Fruit fly (Drosophila melanogaster): Measurements from ENCODE around the gene CG4872.

Gene CG4872

dm6 chrX:16839905-16840304 lies 41.2 kb upstream of the CG4872 start (continued):
- TF ChIP-seq ken (GFP tag; IDR thresholded peaks at IDR 0.05) = 0 out of 3 replicates have a peak, but pooled peaks have one; percentile 33
- TF ChIP-seq CG30403 (GFP tag; optimal IDR thresholded peaks at IDR 0.05) = no peak
- TF ChIP-seq ap (GFP tag; IDR thresholded peaks at IDR 0.05) = no peak
- TF ChIP-seq CG10543 (GFP tag; optimal IDR thresholded peaks at IDR 0.05) = no peak

- TF ChIP-seq MBD-R2 (GFP tag; IDR thresholded peaks at IDR 0.05) = peak; percentile 27; the same call in 1 of the 2 replicates
- peak; percentile 89 for TF ChIP-seq ewg (GFP tag; optimal IDR thresholded peaks at IDR 0.05)
- peak; percentile 32 to 57 for TF ChIP-seq Trl (optimal IDR thresholded peaks at IDR 0.05)
- TF ChIP-seq Trl (GFP tag; optimal IDR thresholded peaks at IDR 0.05) = no peak
- no peak for TF ChIP-seq jigr1 (GFP tag; IDR thresholded peaks at IDR 0.05)
- peak in 1 of 2 experiments; percentile 35 for TF ChIP-seq crp (GFP tag; optimal IDR thresholded peaks at IDR 0.05)
- no peak for TF ChIP-seq CG8478 (optimal IDR thresholded peaks at IDR 0.05)
- peak; percentile 98 for TF ChIP-seq onecut (GFP tag; IDR thresholded peaks at IDR 0.05)
- no peak for TF ChIP-seq nerfin-2 (GFP tag; IDR thresholded peaks at IDR 0.05; ENCODE audit: partially characterized antibody)
- TF ChIP-seq CG13287 (GFP tag; IDR thresholded peaks at IDR 0.05; ENCODE audit: partially characterized antibody) = peak; percentile 9; the same call in 1 of the 2 replicates
- peak; percentile 5 for TF ChIP-seq Deaf1 (tag; optimal IDR thresholded peaks at IDR 0.05)
- peak; percentile 42 for TF ChIP-seq Dref (GFP tag; IDR thresholded peaks at IDR 0.05)
- TF ChIP-seq CG1832 (GFP tag; optimal IDR thresholded peaks at IDR 0.05) = peak; percentile 34
- TF ChIP-seq BEAF-32 (GFP tag; optimal IDR thresholded peaks at IDR 0.05) = peak; percentile 1
- peak; percentile 3 for TF ChIP-seq pzg (GFP tag; optimal IDR thresholded peaks at IDR 0.05)
These were observed 36.9 kb upstream of the CG4872 start, which contains the start of gene RSG7 for dm6 chrX:16844295-16844694. RSG7 (minus strand) TSS chrX:16844433.

dm6 chrX:16846575-16846974 lies 34.6 kb upstream of the CG4872 start:
- TF ChIP-seq Rx (GFP tag; IDR thresholded peaks at IDR 0.05) (no peak), CG10979 (tag; optimal IDR thresholded peaks at IDR 0.05) (peak; percentile 99), CTCF (GFP tag; optimal IDR thresholded peaks at IDR 0.05) (peak; percentile 91), Med (GFP tag) (peak; percentile 59), Pdp1 (GFP tag; optimal IDR thresholded peaks at IDR 0.05) (peak in 1 of 2 experiments; percentile 68), sens (GFP tag) (peak; percentile 21), Dp (GFP tag; optimal IDR thresholded peaks at IDR 0.05) (no peak)

dm6 chrX:16848978-16849377 lies 32.2 kb upstream of the CG4872 start:
- no peak for TF ChIP-seq maf-S (GFP tag; optimal IDR thresholded peaks at IDR 0.05)
- no peak for TF ChIP-seq cas (GFP tag; IDR thresholded peaks at IDR 0.05)
- no peak for TF ChIP-seq CG32532 (GFP tag; IDR thresholded peaks at IDR 0.05)
- TF ChIP-seq croc (GFP tag; conservative IDR thresholded peaks at IDR 0.05) = no peak
- TF ChIP-seq sens (GFP tag) = peak; percentile 14
- TF ChIP-seq Eip74EF (GFP tag; optimal IDR thresholded peaks at IDR 0.05) = no peak
- TF ChIP-seq nerfin-2 (GFP tag; IDR thresholded peaks at IDR 0.05; ENCODE audit: partially characterized antibody) = no peak
- no peak for TF ChIP-seq CG11085 (GFP tag; IDR thresholded peaks at IDR 0.05)
- no peak for TF ChIP-seq crol (GFP tag; IDR thresholded peaks at IDR 0.05)
- no peak for TF ChIP-seq Tbp (GFP tag; optimal IDR thresholded peaks at IDR 0.05)
- no peak for TF ChIP-seq en (GFP tag; optimal IDR thresholded peaks at IDR 0.05)
- TF ChIP-seq gce (GFP tag; IDR thresholded peaks at IDR 0.05) = no peak
- no peak for TF ChIP-seq knrl (GFP tag; IDR thresholded peaks at IDR 0.05; ENCODE audit: partially characterized antibody)
- TF ChIP-seq tll (GFP tag; optimal IDR thresholded peaks at IDR 0.05) = no peak
- no peak for TF ChIP-seq cad (GFP tag; optimal IDR thresholded peaks at IDR 0.05)
- TF ChIP-seq CG1832 (GFP tag; optimal IDR thresholded peaks at IDR 0.05) = no peak
- TF ChIP-seq peb (GFP tag; IDR thresholded peaks at IDR 0.05) = 0 out of 2 replicates have a peak, but pooled peaks have one; percentile 13
- TF ChIP-seq Sry-δ (GFP tag; optimal IDR thresholded peaks at IDR 0.05) = no peak
- no peak for TF ChIP-seq mld (GFP tag; IDR thresholded peaks at IDR 0.05; ENCODE audit: partially characterized antibody)
- TF ChIP-seq psq (GFP tag; optimal IDR thresholded peaks at IDR 0.05) = no peak
- TF ChIP-seq ab (GFP tag; optimal IDR thresholded peaks at IDR 0.05) = no peak
- no peak for TF ChIP-seq Hr78 (GFP tag; optimal IDR thresholded peaks at IDR 0.05)
- no peak for TF ChIP-seq CG8924 (tag; optimal IDR thresholded peaks at IDR 0.05)
- TF ChIP-seq luna (GFP tag; optimal IDR thresholded peaks at IDR 0.05) = no peak
- no peak for TF ChIP-seq CG12391 (tag; optimal IDR thresholded peaks at IDR 0.05)
